Worm (Caenorhabditis elegans): Measurements from ENCODE around the gene frm-8.

DNA sequence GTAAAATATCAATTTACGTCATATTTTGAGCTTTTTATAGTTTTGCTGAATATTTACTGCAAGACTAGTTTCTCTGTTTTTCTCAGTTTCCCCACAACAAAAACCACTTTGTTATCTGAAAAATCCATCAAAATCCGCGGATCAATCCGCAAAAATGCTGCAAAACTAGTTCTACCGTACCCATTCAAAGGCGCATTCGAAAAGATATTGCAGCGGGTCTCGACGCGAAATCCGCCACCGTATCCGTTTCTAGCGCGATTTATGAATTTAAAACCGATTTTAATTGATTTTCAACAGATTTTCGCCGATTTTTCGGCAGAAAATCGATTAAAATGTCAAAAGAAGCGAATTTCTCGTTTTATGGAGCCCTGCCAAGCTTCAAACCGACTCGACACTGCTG lies 47.6 kb downstream of the frm-8 start, which contains the start of gene R148.4:
- no peak for TF ChIP-seq nhr-2 (tag; optimal IDR thresholded peaks at IDR 0.05)
- no peak for TF ChIP-seq unc-62 (GFP tag; optimal IDR thresholded peaks at IDR 0.05)
- TF ChIP-seq drap-1 (GFP tag; optimal IDR thresholded peaks at IDR 0.05): no peak
- TF ChIP-seq ceh-43 (GFP tag; optimal IDR thresholded peaks at IDR 0.05): no peak

All from whole organism, mixed stage, embryonic.